Worm (Caenorhabditis elegans): ENCODE measurements around the gene F01G12.18.
A peak's percentile ranks its signal among the peaks of the same experiment; 100 is the strongest.

F01G12.18 gene

ce11 chrX:16387206-16387605, 11.1 kb downstream of the F01G12.18 start:
- TF ChIP-seq ets-7 (tag; optimal IDR thresholded peaks at IDR 0.05) (no peak), ceh-13 (GFP tag; optimal IDR thresholded peaks at IDR 0.05) (no peak), flt-1 (GFP tag; IDR thresholded peaks at IDR 0.05) (no peak), pes-1 (GFP tag; IDR thresholded peaks at IDR 0.05) (no peak), ama-1 (optimal IDR thresholded peaks at IDR 0.05) (no peak), F13C5.2 (tag; optimal IDR thresholded peaks at IDR 0.05) (no peak), ceh-36 (tag; optimal IDR thresholded peaks at IDR 0.05) (no peak), aly-1 (tag; optimal IDR thresholded peaks at IDR 0.05) (no peak), hmg-4 (GFP tag; optimal IDR thresholded peaks at IDR 0.05) (no peak), scrt-1 (GFP tag; IDR thresholded peaks at IDR 0.05) (no peak)

ce11 chrX:16384010-16384409, 14.3 kb downstream of the F01G12.18 start:
- TF ChIP-seq aly-1 (tag; optimal IDR thresholded peaks at IDR 0.05) (no peak), sea-1 (GFP tag; conservative IDR thresholded peaks at IDR 0.05) (peak; percentile 63)

- TF ChIP-seq F13C5.2 (tag; optimal IDR thresholded peaks at IDR 0.05) (no peak), tra-4 (tag; optimal IDR thresholded peaks at IDR 0.05) (no peak), tbx-11 (GFP tag; IDR thresholded peaks at IDR 0.05) (no peak), pes-1 (GFP tag; IDR thresholded peaks at IDR 0.05) (no peak), tbx-37 (GFP tag; conservative IDR thresholded peaks at IDR 0.05) (no peak), hmbx-1 (tag; optimal IDR thresholded peaks at IDR 0.05) (no peak), B0310.2 (tag; optimal IDR thresholded peaks at IDR 0.05) (no peak), hnd-1 (tag; optimal IDR thresholded peaks at IDR 0.05) (no peak)
Observed at ce11 chrX:16383084-16383483, 15.2 kb downstream of the F01G12.18 start.

ce11 chrX:16381908-16382307, 16.4 kb downstream of the F01G12.18 start:
- no peak for TF ChIP-seq pes-1 (GFP tag; IDR thresholded peaks at IDR 0.05)
- TF ChIP-seq hmg-4 (GFP tag; optimal IDR thresholded peaks at IDR 0.05), result no peak
- TF ChIP-seq F13C5.2 (tag; optimal IDR thresholded peaks at IDR 0.05), result no peak
- TF ChIP-seq tra-4 (tag; optimal IDR thresholded peaks at IDR 0.05), result no peak
- no peak for TF ChIP-seq sea-1 (GFP tag; conservative IDR thresholded peaks at IDR 0.05)
- no peak for TF ChIP-seq hmbx-1 (tag; optimal IDR thresholded peaks at IDR 0.05)
- no peak for TF ChIP-seq ets-7 (tag; optimal IDR thresholded peaks at IDR 0.05)
- no peak for TF ChIP-seq ceh-36 (tag; optimal IDR thresholded peaks at IDR 0.05)
- TF ChIP-seq scrt-1 (GFP tag; IDR thresholded peaks at IDR 0.05), result no peak
- no peak for TF ChIP-seq B0310.2 (tag; optimal IDR thresholded peaks at IDR 0.05)
- TF ChIP-seq hnd-1 (tag; optimal IDR thresholded peaks at IDR 0.05), result no peak
- no peak for TF ChIP-seq tbx-37 (GFP tag; conservative IDR thresholded peaks at IDR 0.05)
- TF ChIP-seq flt-1 (GFP tag; IDR thresholded peaks at IDR 0.05), result no peak

ce11 chrX:16381115-16381514, 17.2 kb downstream of the F01G12.18 start:
- TF ChIP-seq tbx-37 (GFP tag; conservative IDR thresholded peaks at IDR 0.05) (no peak), ama-1 (optimal IDR thresholded peaks at IDR 0.05) (no peak), ceh-36 (tag; optimal IDR thresholded peaks at IDR 0.05) (no peak), pes-1 (GFP tag; IDR thresholded peaks at IDR 0.05) (no peak), hmg-4 (GFP tag; optimal IDR thresholded peaks at IDR 0.05) (no peak), hnd-1 (tag; optimal IDR thresholded peaks at IDR 0.05) (no peak)

ce11 chrX:16377903-16378302, 20.4 kb downstream of the F01G12.18 start:
- TF ChIP-seq aly-1 (tag; optimal IDR thresholded peaks at IDR 0.05) (peak; percentile 17), B0310.2 (tag; optimal IDR thresholded peaks at IDR 0.05) (no peak), tbx-11 (GFP tag; IDR thresholded peaks at IDR 0.05) (peak; percentile 47; the same call in 1 of the 2 replicates), sea-1 (GFP tag; conservative IDR thresholded peaks at IDR 0.05) (peak; percentile 41; the same call in 1 of the 2 replicates), ceh-13 (GFP tag; optimal IDR thresholded peaks at IDR 0.05) (no peak), pes-1 (GFP tag; IDR thresholded peaks at IDR 0.05) (peak; percentile 52), hnd-1 (tag; optimal IDR thresholded peaks at IDR 0.05) (peak; percentile 20), scrt-1 (GFP tag; IDR thresholded peaks at IDR 0.05) (0 out of 2 replicates have a peak, but pooled peaks have one; percentile 23), ets-7 (tag; optimal IDR thresholded peaks at IDR 0.05) (no peak), ama-1 (optimal IDR thresholded peaks at IDR 0.05) (no peak), flt-1 (GFP tag; IDR thresholded peaks at IDR 0.05) (peak; percentile 34; the same call in 1 of the 2 replicates)

ce11 chrX:16375807-16376638, 22.2 kb downstream of the F01G12.18 start, which contains the start of gene sur-7:
TSS of gene sur-7 (plus strand) at chrX:16376588.
- TF ChIP-seq tbx-37 (GFP tag; conservative IDR thresholded peaks at IDR 0.05), result peak; percentile 46; the same call in 1 of the 2 replicates
- no peak for TF ChIP-seq ceh-36 (tag; optimal IDR thresholded peaks at IDR 0.05)

ce11 chrX:16369454-16369853, 28.8 kb downstream of the F01G12.18 start:
- no peak for TF ChIP-seq flt-1 (GFP tag; IDR thresholded peaks at IDR 0.05)
- no peak for TF ChIP-seq scrt-1 (GFP tag; IDR thresholded peaks at IDR 0.05)
- no peak for TF ChIP-seq pes-1 (GFP tag; IDR thresholded peaks at IDR 0.05)
- TF ChIP-seq ets-7 (tag; optimal IDR thresholded peaks at IDR 0.05), result no peak
- TF ChIP-seq hnd-1 (tag; optimal IDR thresholded peaks at IDR 0.05), result no peak
- no peak for TF ChIP-seq aly-1 (tag; optimal IDR thresholded peaks at IDR 0.05)

Measured in whole organism, early embryonic.